Fruit fly (Drosophila melanogaster): Measurements from ENCODE around the gene CG32298.

dm6 chr3L:2433358-2433757 is 42.6 kb upstream of the CG32298 start:
- TF ChIP-seq CG8478 (optimal IDR thresholded peaks at IDR 0.05): no peak
- TF ChIP-seq CTCF (optimal IDR thresholded peaks at IDR 0.05): no peak
